Worm (Caenorhabditis elegans) whole organism, early embryonic: ENCODE data around the gene hrg-10.
"Not testable (repeated sequence)": the region's sequence is repeated elsewhere in the genome, so short reads cannot be mapped to it uniquely, and the experiment has no call there.

ENCODE experiments used
- F13C5.2 ChIP-seq: sonication (generic microtip); optimal IDR thresholded peaks from 2 replicates; lab custom pipeline; 2017; ENCODE audit warnings: mild to moderate bottlenecking, missing genetic modification characterization, inconsistent platforms, missing compliant biosample characterization
- ama-1 ChIP-seq: fragments of 150-350 bp; optimal IDR thresholded peaks from 2 replicates; lab custom pipeline; 2014
- tbx-37 ChIP-seq: fragments of 200-800 bp; sonication (Bioruptor generic); conservative IDR thresholded peaks from 2 replicates; pipeline ENCODE4 v1.3.6; 2022; ENCODE audit warnings: missing genetic modification reagents, missing genetic modification characterization, missing compliant biosample characterization

DNA sequence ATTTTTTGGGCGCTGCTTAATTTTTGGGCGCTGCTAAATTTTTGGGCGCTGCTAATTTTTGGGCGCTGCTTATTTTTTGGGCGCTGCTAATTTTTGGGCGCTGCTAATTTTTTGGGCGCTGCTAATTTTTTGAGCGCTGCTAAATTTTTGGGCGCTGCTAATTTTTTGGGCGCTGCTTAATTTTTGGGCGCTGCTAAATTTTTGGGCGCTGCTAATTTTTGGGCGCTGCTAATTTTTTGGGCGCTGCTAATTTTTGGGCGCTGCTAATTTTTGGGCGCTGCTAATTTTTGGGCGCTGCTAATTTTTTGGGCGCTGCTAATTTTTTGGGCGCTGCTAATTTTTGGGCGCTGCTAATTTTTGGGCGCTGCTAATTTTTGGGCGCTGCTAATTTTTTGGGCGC is 23.0 kb upstream of the hrg-10 start:
- TF ChIP-seq ama-1 (lab: Kevin White, UChicago); F13C5.2 (tag; lab: Kevin White, UChicago): not testable (repeated sequence)
- TF ChIP-seq tbx-37 (GFP tag; lab: Robert Waterston, UW): 0 out of 2 replicates have a peak, but pooled peaks have one; percentile 16
